Worm (Caenorhabditis elegans) whole organism, midembryonic: ENCODE measurements around the gene F10C2.3.

Experiments used
- flt-1 ChIP-seq: fragments of 200-800 bp; sonication (Bioruptor generic); IDR thresholded peaks from 2 replicates; pipeline ENCODE4 v1.3.6; 2022; ENCODE audit warnings: missing genetic modification characterization, missing compliant biosample characterization
- med-1 ChIP-seq: sonication (generic microtip); optimal IDR thresholded peaks from 2 replicates; lab custom pipeline; 2017; ENCODE audit warnings: missing genetic modification characterization, mild to moderate bottlenecking, missing compliant biosample characterization, antibody characterized with exemption, missing genetic modification reagents; ENCODE audit not compliant: insufficient read depth

DNA sequence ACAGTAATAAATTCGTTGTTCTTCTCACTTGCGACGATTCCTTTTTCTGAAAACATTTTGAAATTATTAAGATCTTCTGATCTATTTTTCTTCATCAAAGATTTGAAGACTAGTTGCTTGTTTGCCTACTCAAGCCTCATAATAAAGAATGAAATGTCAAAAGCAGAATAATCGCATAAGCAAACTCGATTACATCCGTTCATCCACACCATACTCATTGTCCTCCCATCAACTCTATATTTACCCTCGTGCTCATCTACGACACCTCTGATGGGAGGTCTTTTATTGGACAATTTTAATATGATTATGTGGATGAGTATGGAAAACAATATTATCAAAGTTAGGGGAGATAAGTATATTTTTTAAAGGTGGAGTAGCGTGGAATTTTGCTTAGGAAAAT is 13.7 kb downstream of the F10C2.3 start:
- no peak for TF ChIP-seq flt-1
- TF ChIP-seq med-1 (GFP tag; lab: Kevin White, UChicago), result no peak
